Worm (Caenorhabditis elegans) whole organism, late embryonic: ENCODE results near the gene T24C2.3.

Source experiments
- F13H6.1 ChIP-seq: sonication (generic microtip); optimal IDR thresholded peaks from 2 replicates; lab custom pipeline; 2016; ENCODE audit warnings: missing genetic modification characterization, missing compliant biosample characterization
- K09A11.1 ChIP-seq: sonication (generic microtip); optimal IDR thresholded peaks from 2 replicates; lab custom pipeline; 2017; ENCODE audit warnings: antibody characterized with exemption, mild to moderate bottlenecking, missing genetic modification characterization, missing compliant biosample characterization; ENCODE audit not compliant: insufficient read depth
- Y22D7AL.16 ChIP-seq: sonication (generic microtip); optimal IDR thresholded peaks from 2 replicates; lab custom pipeline; 2016; ENCODE audit warnings: missing genetic modification characterization, missing compliant biosample characterization
- ama-1 ChIP-seq: fragments of 150-350 bp; optimal IDR thresholded peaks from 2 replicates; lab custom pipeline; 2014
- ceh-14 ChIP-seq: sonication (generic microtip); optimal IDR thresholded peaks from 2 replicates; lab custom pipeline; 2016; ENCODE audit warnings: missing genotype, missing genetic modification characterization, missing compliant biosample characterization
- ceh-18 ChIP-seq: sonication (generic microtip); optimal IDR thresholded peaks from 2 replicates; lab custom pipeline; 2016; ENCODE audit warnings: missing genetic modification characterization, missing compliant biosample characterization
- ceh-19 ChIP-seq: fragments of 200-800 bp; sonication (Bioruptor generic); optimal IDR thresholded peaks from 2 replicates; lab custom pipeline; 2018; ENCODE audit warnings: mild to moderate bottlenecking, missing genetic modification characterization, missing compliant biosample characterization
- ceh-2 ChIP-seq: sonication (generic microtip); optimal IDR thresholded peaks from 2 replicates; lab custom pipeline; 2016; ENCODE audit warnings: missing genotype, missing genetic modification characterization, missing compliant biosample characterization
- ceh-24 ChIP-seq: sonication (generic microtip); optimal IDR thresholded peaks from 2 replicates; lab custom pipeline; 2016; ENCODE audit warnings: mild to moderate bottlenecking, missing genetic modification characterization, missing compliant biosample characterization
- ceh-31 ChIP-seq: sonication (generic microtip); optimal IDR thresholded peaks from 2 replicates; lab custom pipeline; 2016; ENCODE audit warnings: missing genetic modification characterization, missing compliant biosample characterization
- ceh-34 ChIP-seq: sonication (generic microtip); optimal IDR thresholded peaks from 2 replicates; lab custom pipeline; 2016; ENCODE audit warnings: mild to moderate bottlenecking, missing genetic modification characterization, missing compliant biosample characterization
- ceh-45 ChIP-seq: fragments of 200-800 bp; sonication (Bioruptor generic); IDR thresholded peaks from 2 replicates; pipeline ENCODE4 v1.3.6; 2022; ENCODE audit warnings: missing genetic modification reagents, missing genetic modification characterization, missing compliant biosample characterization
- ceh-48 ChIP-seq: sonication (generic microtip); optimal IDR thresholded peaks from 2 replicates; lab custom pipeline; 2016; ENCODE audit warnings: missing genetic modification characterization, inconsistent platforms, missing compliant biosample characterization
- dmd-4 ChIP-seq: sonication (generic microtip); optimal IDR thresholded peaks from 2 replicates; lab custom pipeline; 2016; ENCODE audit warnings: borderline replicate concordance, missing genetic modification characterization, missing compliant biosample characterization
- dve-1 ChIP-seq: sonication (generic microtip); optimal IDR thresholded peaks from 2 replicates; lab custom pipeline; 2017; ENCODE audit warnings: antibody characterized with exemption, mild to moderate bottlenecking, missing genetic modification characterization, missing compliant biosample characterization
- elt-2 ChIP-seq: sonication (generic microtip); optimal IDR thresholded peaks from 2 replicates; lab custom pipeline; 2016; ENCODE audit warnings: missing genetic modification reagents, missing genetic modification characterization, missing compliant biosample characterization
- elt-4 ChIP-seq: sonication (generic microtip); optimal IDR thresholded peaks from 2 replicates; lab custom pipeline; 2016; ENCODE audit warnings: missing genetic modification characterization, missing compliant biosample characterization
- eyg-1 ChIP-seq: sonication (generic microtip); optimal IDR thresholded peaks from 2 replicates; lab custom pipeline; 2016; ENCODE audit warnings: missing genotype, missing genetic modification characterization, missing compliant biosample characterization
- fax-1 ChIP-seq: sonication (generic microtip); optimal IDR thresholded peaks from 2 replicates; lab custom pipeline; 2016; ENCODE audit warnings: missing genotype, missing genetic modification characterization, missing compliant biosample characterization
- gmeb-2 ChIP-seq: sonication (generic microtip); optimal IDR thresholded peaks from 2 replicates; lab custom pipeline; 2016; ENCODE audit warnings: missing genetic modification characterization, inconsistent platforms, missing compliant biosample characterization
- hlh-13 ChIP-seq: fragments of 200-800 bp; sonication (Bioruptor generic); optimal IDR thresholded peaks from 2 replicates; lab custom pipeline; 2018; ENCODE audit warnings: mild to moderate bottlenecking, missing genetic modification characterization, missing compliant biosample characterization
- hlh-6 ChIP-seq: sonication (generic microtip); optimal IDR thresholded peaks from 2 replicates; lab custom pipeline; 2016; ENCODE audit warnings: missing genotype, missing genetic modification characterization, missing compliant biosample characterization
- lin-11 ChIP-seq: fragments of 200-800 bp; sonication (Bioruptor generic); optimal IDR thresholded peaks from 2 replicates; lab custom pipeline; 2018; ENCODE audit warnings: mild to moderate bottlenecking, missing genetic modification characterization, missing compliant biosample characterization
- nfya-1 ChIP-seq: sonication (generic microtip); optimal IDR thresholded peaks from 2 replicates; lab custom pipeline; 2017; ENCODE audit warnings: missing genetic modification characterization, mild to moderate bottlenecking, missing compliant biosample characterization, antibody characterized with exemption, moderate library complexity
- nhr-232 ChIP-seq: sonication (generic microtip); optimal IDR thresholded peaks from 2 replicates; lab custom pipeline; 2016; ENCODE audit warnings: missing genetic modification characterization, missing compliant biosample characterization
- npax-4 ChIP-seq: sonication (generic microtip); optimal IDR thresholded peaks from 2 replicates; lab custom pipeline; 2016; ENCODE audit warnings: missing genetic modification characterization, missing compliant biosample characterization
- odd-2 ChIP-seq: sonication (generic microtip); optimal IDR thresholded peaks from 2 replicates; lab custom pipeline; 2017; ENCODE audit warnings: antibody characterized with exemption, mild to moderate bottlenecking, missing genetic modification characterization, missing compliant biosample characterization
- pag-3 ChIP-seq: sonication (generic microtip); optimal IDR thresholded peaks from 2 replicates; lab custom pipeline; 2016; ENCODE audit warnings: missing compliant biosample characterization, missing genetic modification characterization, borderline replicate concordance
- pax-1 ChIP-seq: fragments of 150-350 bp; optimal IDR thresholded peaks from 2 replicates; lab custom pipeline; 2014; ENCODE audit warnings: missing biosample characterization, missing genetic modification characterization
- pqm-1 ChIP-seq: sonication (generic microtip); optimal IDR thresholded peaks from 2 replicates; lab custom pipeline; 2016; ENCODE audit warnings: missing genetic modification characterization, missing compliant biosample characterization
- ref-2 ChIP-seq: sonication (generic microtip); optimal IDR thresholded peaks from 2 replicates; lab custom pipeline; 2016; ENCODE audit warnings: missing genetic modification characterization, missing compliant biosample characterization
- rnt-1 ChIP-seq: sonication (generic microtip); optimal IDR thresholded peaks from 2 replicates; lab custom pipeline; 2016; ENCODE audit warnings: missing genetic modification characterization, missing compliant biosample characterization
- sox-4 ChIP-seq: sonication (generic microtip); optimal IDR thresholded peaks from 2 replicates; lab custom pipeline; 2017; ENCODE audit warnings: mild to moderate bottlenecking, missing genetic modification characterization, inconsistent platforms, missing compliant biosample characterization
- tbx-2 ChIP-seq: sonication (generic microtip); optimal IDR thresholded peaks from 2 replicates; lab custom pipeline; 2016; ENCODE audit warnings: missing genetic modification characterization, missing compliant biosample characterization
- tbx-7 ChIP-seq: sonication (generic microtip); optimal IDR thresholded peaks from 2 replicates; lab custom pipeline; 2016; ENCODE audit warnings: missing genotype, missing genetic modification characterization, missing compliant biosample characterization
- unc-42 ChIP-seq: sonication (generic microtip); optimal IDR thresholded peaks from 2 replicates; lab custom pipeline; 2016; ENCODE audit warnings: missing genotype, missing genetic modification characterization, missing compliant biosample characterization
- unc-86 ChIP-seq: sonication (generic microtip); optimal IDR thresholded peaks from 2 replicates; lab custom pipeline; 2016; ENCODE audit warnings: missing genetic modification characterization, missing compliant biosample characterization
- ztf-16 ChIP-seq: sonication (generic microtip); optimal IDR thresholded peaks from 2 replicates; lab custom pipeline; 2017; ENCODE audit warnings: missing genetic modification characterization, missing compliant biosample characterization

Gene T24C2.3

DNA sequence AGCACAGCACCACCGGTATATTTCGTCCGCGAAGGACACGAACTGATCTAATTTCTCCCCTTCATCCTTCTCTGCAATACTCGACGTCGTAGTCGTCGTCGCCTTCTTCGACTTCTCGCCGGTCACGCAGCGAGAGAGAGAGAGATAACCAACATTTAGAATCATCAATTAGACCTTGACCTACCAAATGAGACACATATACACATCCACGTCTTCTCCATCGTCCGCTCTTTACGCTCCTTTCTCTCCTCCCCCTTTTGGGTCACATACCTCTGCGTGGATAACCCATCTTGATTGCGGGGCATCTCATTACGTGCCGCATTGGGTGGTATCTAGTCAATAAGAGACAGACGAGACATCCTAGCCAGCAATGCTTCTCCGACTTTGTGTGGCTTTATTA, 38.1 kb downstream of the T24C2.3 start, which contains the start of gene sym-1:
Gene sym-1, plus strand, starts transcription at position 194 of the 400 bp plus-strand sequence.
- no peak for TF ChIP-seq hlh-13 (GFP tag; lab: Kevin White, UChicago)
- TF ChIP-seq ceh-24: no peak
- TF ChIP-seq K09A11.1: no peak
- TF ChIP-seq ref-2 (tag; lab: Kevin White, UChicago): peak; percentile 56
- no peak for TF ChIP-seq hlh-6 (tag; lab: Kevin White, UChicago)
- TF ChIP-seq tbx-2 (tag; lab: Kevin White, UChicago): no peak
- TF ChIP-seq rnt-1 (tag; lab: Kevin White, UChicago): peak; percentile 45
- TF ChIP-seq ceh-2 (tag; lab: Kevin White, UChicago): peak; percentile 14
- no peak for TF ChIP-seq ceh-31 (tag; lab: Kevin White, UChicago)
- TF ChIP-seq, all 69 proteins: peak for 3

DNA sequence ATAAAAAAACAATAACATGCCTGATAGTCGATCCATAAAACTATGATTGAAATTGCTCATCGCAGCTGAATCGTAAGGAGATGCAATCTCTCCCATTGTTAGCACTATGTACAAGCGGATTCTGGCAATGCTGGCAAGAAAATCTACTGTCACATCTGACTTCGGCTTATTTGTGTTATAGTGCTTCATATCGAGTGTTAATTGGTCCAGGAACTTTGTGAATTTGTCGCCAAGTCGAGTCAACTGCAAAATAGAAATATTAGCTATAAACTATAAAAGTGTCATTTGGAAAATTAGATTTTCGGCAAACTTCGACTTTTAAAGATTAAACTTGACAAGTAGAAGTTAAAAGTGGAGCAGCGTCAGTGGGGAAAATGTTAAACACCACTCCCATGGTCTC, 41.0 kb downstream of the T24C2.3 start:
- TF ChIP-seq ztf-16: no peak
- TF ChIP-seq pax-1 (tag; lab: Kevin White, UChicago): no peak
- TF ChIP-seq ceh-24: no peak
- TF ChIP-seq Y22D7AL.16 (tag; lab: Kevin White, UChicago): no peak
- no peak for TF ChIP-seq fax-1
- no peak for TF ChIP-seq ceh-34
- no peak for TF ChIP-seq ama-1 (lab: Kevin White, UChicago)
- no peak for TF ChIP-seq unc-86 (tag; lab: Kevin White, UChicago)
- no peak for TF ChIP-seq odd-2
- no peak for TF ChIP-seq npax-4 (tag; lab: Kevin White, UChicago)
- TF ChIP-seq dve-1 (tag; lab: Kevin White, UChicago): no peak

DNA sequence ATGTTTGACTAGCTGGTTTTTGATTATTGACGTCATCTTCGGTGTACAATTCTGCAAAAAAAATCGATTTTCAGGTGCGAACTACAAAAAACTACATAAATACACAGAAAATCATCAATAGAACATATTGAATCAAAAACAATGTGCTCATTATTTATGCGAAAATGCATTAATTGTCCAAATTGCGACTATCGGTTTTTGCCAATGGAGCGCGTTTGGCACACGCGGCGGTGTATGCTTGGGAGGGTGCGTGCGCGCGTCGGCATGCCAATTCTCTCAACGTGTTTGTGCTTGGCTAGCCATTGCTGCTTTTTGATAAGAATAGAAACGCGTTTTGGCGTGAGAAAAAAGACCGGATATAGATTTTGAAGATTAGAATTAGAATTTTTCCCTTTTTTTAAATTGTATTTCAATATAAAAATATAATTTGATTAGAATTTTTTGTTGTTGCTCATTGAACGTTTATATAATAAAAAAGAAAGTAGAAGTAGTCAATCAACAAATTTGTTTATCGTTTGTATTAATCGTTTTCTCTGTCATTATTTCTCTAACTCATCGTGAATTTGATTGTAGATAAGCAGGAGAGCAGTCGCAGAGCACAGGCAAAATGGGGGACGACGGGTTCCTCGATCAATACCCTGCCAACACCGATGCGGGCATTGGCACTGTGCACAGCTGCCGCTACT, 45.9 kb downstream of the T24C2.3 start, which contains the start of the genes C44H4.4 and tap-1:
Gene C44H4.4, minus strand, starts transcription at position 51 of the 686 bp plus-strand sequence.
Gene tap-1, plus strand, starts transcription at position 574 of the 686 bp plus-strand sequence.
- TF ChIP-seq ceh-19 (GFP tag; lab: Kevin White, UChicago) (no peak), ceh-48 (tag; lab: Kevin White, UChicago) (peak; percentile 77), dmd-4 (no peak), ceh-14 (tag; lab: Kevin White, UChicago) (peak; percentile 40), ceh-31 (tag; lab: Kevin White, UChicago) (peak; percentile 56), Y22D7AL.16 (tag; lab: Kevin White, UChicago) (no peak), hlh-6 (tag; lab: Kevin White, UChicago) (no peak), elt-4 (tag; lab: Kevin White, UChicago) (no peak), ceh-45 (GFP tag; lab: Robert Waterston, UW) (no peak), pag-3 (tag; lab: Kevin White, UChicago) (no peak), ref-2 (tag; lab: Kevin White, UChicago) (no peak), F13H6.1 (no peak), nhr-232 (tag; lab: Kevin White, UChicago) (no peak), lin-11 (no peak), odd-2 (no peak), ceh-18 (no peak), tbx-7 (no peak), elt-2 (tag; lab: Kevin White, UChicago) (peak; percentile 30), pqm-1 (no peak), gmeb-2 (tag; lab: Kevin White, UChicago) (no peak), dve-1 (tag; lab: Kevin White, UChicago) (no peak), eyg-1 (tag; lab: Kevin White, UChicago) (no peak), nfya-1 (tag; lab: Kevin White, UChicago) (peak; percentile 29), unc-42 (peak; percentile 87), sox-4 (tag; lab: Kevin White, UChicago) (no peak)
- TF ChIP-seq, all 69 proteins: peak for 6
